Worm (Caenorhabditis elegans) whole organism, mixed stage, embryonic: ENCODE measurements around the gene pcm-1.

Source experiments
- ceh-43 ChIP-seq: fragments of 200-800 bp; sonication (Bioruptor generic); optimal IDR thresholded peaks from 2 replicates; lab custom pipeline; 2018; ENCODE audit warnings: mild to moderate bottlenecking, missing genetic modification characterization, moderate library complexity, missing compliant biosample characterization
- ces-1 ChIP-seq: fragments of 150-350 bp; optimal IDR thresholded peaks from 2 replicates; lab custom pipeline; 2014; ENCODE audit warnings: missing biosample characterization, missing genetic modification reagents, missing genetic modification characterization
- lin-13 ChIP-seq: fragments of 150-350 bp; optimal IDR thresholded peaks from 2 replicates; lab custom pipeline; 2014; ENCODE audit warnings: missing biosample characterization, missing genetic modification characterization
- nhr-237 ChIP-seq: fragments of 150-350 bp; optimal IDR thresholded peaks from 2 replicates; lab custom pipeline; 2014; ENCODE audit warnings: missing biosample characterization, missing genetic modification characterization
- snpc-4 ChIP-seq: fragments of 150-350 bp; optimal IDR thresholded peaks from 2 replicates; lab custom pipeline; 2014; ENCODE audit warnings: missing biosample characterization, missing genetic modification characterization
- unc-39 ChIP-seq: fragments of 150-350 bp; optimal IDR thresholded peaks from 2 replicates; lab custom pipeline; 2014; ENCODE audit warnings: missing biosample characterization, missing genetic modification characterization
- unc-62 ChIP-seq: fragments of 150-350 bp; optimal IDR thresholded peaks from 2 replicates; lab custom pipeline; 2014; ENCODE audit warnings: missing biosample characterization, missing genetic modification reagents, missing genetic modification characterization
- ztf-11 ChIP-seq: fragments of 150-350 bp; optimal IDR thresholded peaks from 2 replicates; lab custom pipeline; 2014; ENCODE audit warnings: missing biosample characterization, missing genetic modification characterization

DNA sequence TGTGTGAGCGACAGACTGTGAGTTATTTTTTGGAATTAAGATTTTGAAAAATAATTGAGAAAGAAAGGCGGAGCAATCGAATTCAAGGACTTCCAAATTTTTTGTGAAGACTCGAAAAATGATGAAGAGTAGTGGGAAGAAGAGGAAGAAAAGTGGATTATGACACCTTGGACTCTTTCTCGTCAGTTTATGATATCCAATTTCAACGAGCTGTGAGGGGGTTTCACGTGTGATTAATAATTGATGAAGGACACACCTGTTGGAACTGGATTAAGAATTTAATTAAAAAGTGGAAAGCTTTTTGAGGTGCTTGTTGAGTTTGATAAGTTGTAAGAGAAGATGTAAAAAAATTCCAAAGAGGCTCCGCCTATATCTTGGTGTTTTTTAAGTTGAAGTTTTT is 26.7 kb upstream of the pcm-1 start, which contains the start of gene fut-8:
- no peak for TF ChIP-seq unc-39 (tag; lab: Kevin White, UChicago)
- peak; percentile 30 for TF ChIP-seq ces-1 (GFP tag; lab: Kevin White, UChicago)
- TF ChIP-seq nhr-237 (tag; lab: Kevin White, UChicago): no peak
- TF ChIP-seq snpc-4: no peak
- TF ChIP-seq ceh-43 (GFP tag; lab: Kevin White, UChicago): no peak
- no peak for TF ChIP-seq lin-13 (tag; lab: Kevin White, UChicago)
- no peak for TF ChIP-seq ztf-11 (tag; lab: Kevin White, UChicago)
- TF ChIP-seq unc-62 (GFP tag; lab: Kevin White, UChicago): no peak
